Worm (Caenorhabditis elegans): ENCODE results near the gene F42A6.1.

ce11 chrIV:3352019-3352418 is 2.8 kb upstream of the F42A6.1 start:
- no peak for TF ChIP-seq ceh-82 (tag; optimal IDR thresholded peaks at IDR 0.05)
- no peak for TF ChIP-seq ama-1 (optimal IDR thresholded peaks at IDR 0.05)
- TF ChIP-seq R02D3.7 (tag; optimal IDR thresholded peaks at IDR 0.05), result no peak
- no peak for TF ChIP-seq zag-1 (tag; optimal IDR thresholded peaks at IDR 0.05)
- no peak for TF ChIP-seq elt-1 (tag; optimal IDR thresholded peaks at IDR 0.05)
- no peak for TF ChIP-seq nhr-11 (tag; optimal IDR thresholded peaks at IDR 0.05)
- no peak for TF ChIP-seq unc-62 (GFP tag; optimal IDR thresholded peaks at IDR 0.05)
- no peak for TF ChIP-seq fos-1 (tag; optimal IDR thresholded peaks at IDR 0.05)

All from whole organism, L2 larva.